Fruit fly (Drosophila melanogaster) whole organism, embryonic: ENCODE measurements around the gene CG15772.
A peak's percentile ranks its signal among the peaks of the same experiment; 100 is the strongest.

Experiments
- Antp ChIP-seq: fragments of 200-800 bp; sonication (Bioruptor generic); optimal IDR thresholded peaks from 3 replicates; lab custom pipeline; 2016; ENCODE audit warnings: missing biosample characterization, missing genetic modification characterization
- CG10209 ChIP-seq: fragments of 200-800 bp; sonication (Bioruptor generic); optimal IDR thresholded peaks from 3 replicates; lab custom pipeline; 2017; ENCODE audit warnings: missing biosample characterization, mild to moderate bottlenecking, missing genetic modification characterization, missing genetic modification reagents
- CG11398 ChIP-seq: fragments of 200-800 bp; sonication (Bioruptor generic); optimal IDR thresholded peaks from 2 replicates; lab custom pipeline; 2016; ENCODE audit warnings: missing biosample characterization, missing genetic modification characterization
- CG11695 ChIP-seq: fragments of 200-800 bp; sonication (Bioruptor generic); IDR thresholded peaks from 3 replicates; pipeline ENCODE4 v1.3.6; 2022; ENCODE audit warnings: missing biosample characterization, missing genetic modification characterization
- CG1233 ChIP-seq: fragments of 200-800 bp; sonication (Bioruptor generic); optimal IDR thresholded peaks from 4 replicates; lab custom pipeline; 2018; ENCODE audit warnings: missing biosample characterization, mild to moderate bottlenecking, missing genetic modification characterization
- CG12769 ChIP-seq: fragments of 200-800 bp; sonication (Bioruptor generic); optimal IDR thresholded peaks from 2 replicates; lab custom pipeline; 2019; ENCODE audit warnings: missing biosample characterization, mild to moderate bottlenecking, missing genetic modification characterization, moderate library complexity
- CG13894 ChIP-seq: fragments of 200-800 bp; sonication (Bioruptor generic); optimal IDR thresholded peaks from 3 replicates; lab custom pipeline; 2018; ENCODE audit warnings: missing biosample characterization, mild to moderate bottlenecking, missing genetic modification characterization, moderate library complexity
- CG15479 ChIP-seq: fragments of 200-800 bp; sonication (Bioruptor generic); optimal IDR thresholded peaks from 3 replicates; lab custom pipeline; 2019; ENCODE audit warnings: missing biosample characterization, mild to moderate bottlenecking, missing genetic modification characterization, moderate library complexity
- CG15514 ChIP-seq: fragments of 200-800 bp; sonication (Bioruptor generic); optimal IDR thresholded peaks from 3 replicates; lab custom pipeline; 2017; ENCODE audit warnings: missing biosample characterization, missing genetic modification characterization, mild to moderate bottlenecking, moderate library complexity, missing genetic modification reagents
- CG15696 ChIP-seq: fragments of 200-800 bp; sonication (Bioruptor generic); optimal IDR thresholded peaks from 2 replicates; lab custom pipeline; 2019; ENCODE audit warnings: missing biosample characterization, mild to moderate bottlenecking, missing genetic modification characterization, moderate library complexity
- CG17186 ChIP-seq: fragments of 200-800 bp; sonication (Bioruptor generic); optimal IDR thresholded peaks from 3 replicates; lab custom pipeline; 2017; ENCODE audit warnings: missing biosample characterization, missing genetic modification reagents, missing genetic modification characterization
- CG30431 ChIP-seq: fragments of 200-800 bp; sonication (Bioruptor generic); optimal IDR thresholded peaks from 2 replicates; lab custom pipeline; 2017; ENCODE audit warnings: missing biosample characterization, missing genetic modification characterization
- CG32532 ChIP-seq: fragments of 200-800 bp; sonication (Bioruptor generic); IDR thresholded peaks from 2 replicates; pipeline ENCODE4 v1.3.6; 2022; ENCODE audit warnings: missing biosample characterization, missing genetic modification characterization
- CG33557 ChIP-seq: fragments of 200-800 bp; sonication (Bioruptor generic); optimal IDR thresholded peaks from 2 replicates; lab custom pipeline; 2019; ENCODE audit warnings: missing biosample characterization, mild to moderate bottlenecking, missing genetic modification characterization, moderate library complexity
- CG4424 ChIP-seq: fragments of 200-800 bp; sonication (Bioruptor generic); optimal IDR thresholded peaks from 3 replicates; lab custom pipeline; 2016; ENCODE audit warnings: missing biosample characterization, missing genetic modification characterization
- CG4854 ChIP-seq: fragments of 200-800 bp; sonication (Bioruptor generic); optimal IDR thresholded peaks from 2 replicates; lab custom pipeline; 2016; ENCODE audit warnings: missing biosample characterization, missing genetic modification characterization, inconsistent platforms
- CG6683 ChIP-seq: fragments of 200-800 bp; sonication (Bioruptor generic); optimal IDR thresholded peaks from 2 replicates; lab custom pipeline; 2017; ENCODE audit warnings: missing biosample characterization, mild to moderate bottlenecking, missing genetic modification characterization, missing genetic modification reagents
- CG8359 ChIP-seq: fragments of 200-800 bp; sonication (Bioruptor generic); optimal IDR thresholded peaks from 2 replicates; lab custom pipeline; 2017; ENCODE audit warnings: missing biosample characterization, mild to moderate bottlenecking, missing genetic modification characterization, borderline replicate concordance
- Doc2 ChIP-seq: fragments of 200-800 bp; sonication (Bioruptor generic); IDR thresholded peaks from 2 replicates; pipeline ENCODE4 v1.3.6; 2022; ENCODE audit warnings: missing biosample characterization, missing genetic modification characterization
- Doc3 ChIP-seq: fragments of 200-800 bp; sonication (Bioruptor generic); IDR thresholded peaks from 3 replicates; pipeline ENCODE4 v1.3.6; 2022; ENCODE audit warnings: missing biosample characterization, missing genetic modification characterization; ENCODE audit not compliant: partially characterized antibody
- Hmx ChIP-seq: fragments of 200-800 bp; sonication (Bioruptor generic); optimal IDR thresholded peaks from 2 replicates; lab custom pipeline; 2016; ENCODE audit warnings: missing biosample characterization, missing genetic modification characterization
- Lhr ChIP-seq: fragments of 200-800 bp; sonication (Bioruptor generic); optimal IDR thresholded peaks from 3 replicates; lab custom pipeline; 2017; ENCODE audit warnings: mild to moderate bottlenecking, missing biosample characterization, missing genetic modification reagents, missing genetic modification characterization
- Myb ChIP-seq: fragments of 200-800 bp; sonication (Bioruptor generic); optimal IDR thresholded peaks from 2 replicates; lab custom pipeline; 2016; ENCODE audit warnings: missing biosample characterization, missing genetic modification characterization
- TFAM ChIP-seq: fragments of 200-800 bp; sonication (Bioruptor generic); optimal IDR thresholded peaks from 2 replicates; lab custom pipeline; 2017; ENCODE audit warnings: missing biosample characterization, missing genetic modification characterization, inconsistent platforms
- Xbp1 ChIP-seq: fragments of 200-800 bp; sonication (Bioruptor generic); optimal IDR thresholded peaks from 3 replicates; lab custom pipeline; 2016; ENCODE audit warnings: missing biosample characterization, mild to moderate bottlenecking, missing genetic modification characterization
- ap ChIP-seq: fragments of 200-800 bp; sonication (Bioruptor generic); IDR thresholded peaks from 2 replicates; pipeline ENCODE4 v1.3.6; 2022; ENCODE audit warnings: missing biosample characterization, missing genetic modification characterization
- croc ChIP-seq: fragments of 200-800 bp; sonication (Bioruptor generic); conservative IDR thresholded peaks from 3 replicates; pipeline ENCODE4 v1.3.6; 2022; ENCODE audit warnings: missing biosample characterization, missing genetic modification characterization
- danr ChIP-seq: fragments of 200-800 bp; sonication (Bioruptor generic); IDR thresholded peaks from 2 replicates; pipeline ENCODE4 v1.3.6; 2022; ENCODE audit warnings: missing biosample characterization, missing genetic modification characterization
- dmrt99B ChIP-seq: fragments of 200-800 bp; sonication (Bioruptor generic); optimal IDR thresholded peaks from 2 replicates; lab custom pipeline; 2018; ENCODE audit warnings: missing biosample characterization, mild to moderate bottlenecking, missing genetic modification characterization, moderate library complexity
- exex ChIP-seq: fragments of 200-800 bp; sonication (Bioruptor generic); optimal IDR thresholded peaks from 4 replicates; lab custom pipeline; 2018; ENCODE audit warnings: missing biosample characterization, mild to moderate bottlenecking, missing genetic modification characterization, moderate library complexity
- fru ChIP-seq: fragments of >200 bp; optimal IDR thresholded peaks from 2 replicates; lab custom pipeline; 2017
- ftz-f1 ChIP-seq: fragments of 200-800 bp; sonication (Bioruptor generic); optimal IDR thresholded peaks from 2 replicates; lab custom pipeline; 2016; ENCODE audit warnings: missing biosample characterization, missing genetic modification characterization
- grn ChIP-seq: fragments of 200-800 bp; sonication (Bioruptor generic); optimal IDR thresholded peaks from 3 replicates; lab custom pipeline; 2017; ENCODE audit warnings: missing biosample characterization, missing genetic modification characterization
- jigr1 ChIP-seq: fragments of 200-800 bp; sonication (Bioruptor generic); IDR thresholded peaks from 3 replicates; pipeline ENCODE4 v1.3.6; 2022; ENCODE audit warnings: missing biosample characterization, missing genetic modification characterization
- jumu ChIP-seq: fragments of 200-800 bp; sonication (Bioruptor generic); optimal IDR thresholded peaks from 3 replicates; lab custom pipeline; 2016; ENCODE audit warnings: missing biosample characterization, missing genetic modification characterization
- peb ChIP-seq: fragments of 200-800 bp; sonication (Bioruptor generic); IDR thresholded peaks from 2 replicates; pipeline ENCODE4 v1.3.6; 2022; ENCODE audit warnings: missing biosample characterization, missing genetic modification characterization
- pum ChIP-seq: fragments of 200-800 bp; sonication (Bioruptor generic); optimal IDR thresholded peaks from 2 replicates; lab custom pipeline; 2016; ENCODE audit warnings: missing biosample characterization, missing genetic modification characterization
- ranshi ChIP-seq: fragments of 200-800 bp; sonication (Bioruptor generic); IDR thresholded peaks from 2 replicates; pipeline ENCODE4 v1.3.6; 2022; ENCODE audit warnings: missing biosample characterization, missing genetic modification characterization
- run ChIP-seq: fragments of 200-800 bp; sonication (Bioruptor generic); optimal IDR thresholded peaks from 3 replicates; lab custom pipeline; 2018; ENCODE audit warnings: missing biosample characterization, mild to moderate bottlenecking, missing genetic modification characterization
- sqz ChIP-seq: fragments of 200-800 bp; sonication (Bioruptor generic); optimal IDR thresholded peaks from 3 replicates; lab custom pipeline; 2018; ENCODE audit warnings: missing biosample characterization, mild to moderate bottlenecking, missing genetic modification characterization
- sr ChIP-seq: fragments of 200-800 bp; sonication (Bioruptor generic); IDR thresholded peaks from 3 replicates; pipeline ENCODE4 v1.3.6; 2022; ENCODE audit warnings: missing biosample characterization, missing genetic modification characterization
- sug ChIP-seq: fragments of 200-800 bp; optimal IDR thresholded peaks from 2 replicates; lab custom pipeline; 2019; ENCODE audit warnings: missing biosample characterization, mild to moderate bottlenecking, missing genetic modification characterization, moderate library complexity
- tap ChIP-seq: fragments of 200-800 bp; optimal IDR thresholded peaks from 3 replicates; lab custom pipeline; 2019; ENCODE audit warnings: missing biosample characterization, mild to moderate bottlenecking, missing genetic modification characterization, moderate library complexity
- yki ChIP-seq: fragments of >200 bp; optimal IDR thresholded peaks from 3 replicates; lab custom pipeline; 2018
- zen ChIP-seq: fragments of 200-800 bp; sonication (Bioruptor generic); optimal IDR thresholded peaks from 3 replicates; lab custom pipeline; 2018; ENCODE audit warnings: missing biosample characterization, mild to moderate bottlenecking, missing genetic modification characterization, moderate library complexity

CG15772 gene

DNA sequence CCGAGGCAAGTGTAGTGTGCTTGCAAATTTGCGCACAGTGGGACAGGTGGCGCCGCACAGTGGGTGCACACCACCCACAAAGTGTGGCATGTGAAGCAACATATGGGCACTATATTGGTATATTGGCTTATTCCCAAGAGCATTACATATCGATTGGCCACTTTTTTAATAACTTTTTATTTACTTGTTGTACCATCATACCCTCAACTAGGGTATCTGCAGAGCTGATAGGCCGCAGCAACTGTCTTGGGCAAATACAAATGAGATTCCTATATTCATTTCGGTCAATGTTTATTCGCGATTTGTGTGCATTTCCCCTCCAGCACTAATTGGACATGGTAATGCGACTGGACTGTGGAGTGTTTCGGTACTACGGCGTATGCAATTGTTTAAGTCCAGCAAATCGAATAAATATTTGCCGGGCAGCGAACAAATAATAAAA is 27.3 kb upstream of the CG15772 start (continued):
- TF ChIP-seq zen (tag; lab: Kevin White, UChicago) (peak; percentile 5), jigr1 (GFP tag; lab: Robert Waterston, UW) (peak; percentile 41; the same call in 1 of the 3 replicates), sqz (GFP tag; lab: Kevin White, UChicago) (peak; percentile 7), yki (lab: Kevin White, UChicago) (no peak), CG33557 (peak; percentile 54), pum (GFP tag; lab: Kevin White, UChicago) (peak; percentile 35), croc (GFP tag; lab: Robert Waterston, UW) (no peak), CG4854 (no peak), ftz-f1 (no peak), ranshi (GFP tag; lab: Robert Waterston, UW) (0 out of 2 replicates have a peak, but pooled peaks have one; percentile 18), Hmx (no peak), sr (GFP tag; lab: Robert Waterston, UW) (no peak), jumu (GFP tag; lab: Kevin White, UChicago) (no peak), CG11398 (GFP tag; lab: Kevin White, UChicago) (peak; percentile 55), ap (GFP tag; lab: Robert Waterston, UW) (0 out of 2 replicates have a peak, but pooled peaks have one; percentile 55), fru (lab: Kevin White, UChicago) (no peak), CG4424 (GFP tag; lab: Kevin White, UChicago) (peak; percentile 42), CG17186 (GFP tag; lab: Kevin White, UChicago) (peak; percentile 42), peb (GFP tag; lab: Robert Waterston, UW) (peak; percentile 20; the same call in 1 of the 2 replicates), Myb (GFP tag; lab: Kevin White, UChicago) (peak; percentile 4), sug (tag; lab: Kevin White, UChicago) (no peak), Lhr (GFP tag; lab: Kevin White, UChicago) (peak; percentile 40), tap (tag; lab: Kevin White, UChicago) (peak; percentile 44), CG11695 (no peak), exex (tag; lab: Kevin White, UChicago) (no peak), CG15696 (tag; lab: Kevin White, UChicago) (peak; percentile 67), CG12769 (tag; lab: Kevin White, UChicago) (peak; percentile 43), CG15479 (no peak), Antp (GFP tag; lab: Kevin White, UChicago) (peak; percentile 52), dmrt99B (tag; lab: Kevin White, UChicago) (peak; percentile 52), TFAM (no peak), danr (peak; percentile 11; the same call in 1 of the 2 replicates), CG1233 (GFP tag; lab: Kevin White, UChicago) (peak; percentile 47), Doc3 (GFP tag; lab: Robert Waterston, UW) (no peak), CG6683 (no peak), CG10209 (GFP tag; lab: Kevin White, UChicago) (peak; percentile 43), CG30431 (peak; percentile 17), CG8359 (peak; percentile 31), run (no peak), Xbp1 (GFP tag; lab: Kevin White, UChicago) (peak; percentile 45), Doc2 (no peak), CG13894 (tag; lab: Kevin White, UChicago) (no peak)

DNA sequence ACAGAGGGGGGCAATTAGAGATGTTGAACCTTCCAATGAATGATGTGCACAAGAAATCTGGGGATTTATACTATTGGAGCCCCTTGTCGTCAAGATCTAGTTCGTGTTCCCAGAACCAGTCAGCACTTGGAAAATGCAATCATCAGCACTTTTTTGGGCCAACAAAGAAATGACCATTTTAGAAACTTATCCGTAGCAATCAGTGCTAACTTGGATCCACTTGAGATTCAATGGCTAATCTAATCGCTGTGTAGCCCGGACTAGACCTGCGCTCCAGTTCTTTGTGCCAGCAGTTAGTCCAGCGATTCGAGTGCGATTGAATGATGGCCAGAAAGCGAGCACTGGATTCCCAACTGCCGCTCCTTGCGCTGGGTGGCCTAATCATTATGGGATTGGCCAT is 19.6 kb upstream of the CG15772 start, which contains the start of gene CG15773:
TSS of gene CG15773 (plus strand) at position 301 of the 400 bp plus-strand sequence.
- TF ChIP-seq CG15514 (GFP tag; lab: Kevin White, UChicago) (peak; percentile 84), CG32532 (no peak), grn (GFP tag; lab: Kevin White, UChicago) (peak; percentile 26), exex (tag; lab: Kevin White, UChicago) (peak; percentile 8)
- TF ChIP-seq, all 482 proteins: peak for 3
